Fruit fly (Drosophila melanogaster) whole organism, pupa: ENCODE measurements around the gene mRpL45.

Source experiments
- CG14655 ChIP-seq: fragments of 200-800 bp; sonication (Bioruptor generic); optimal IDR thresholded peaks from 3 replicates; lab custom pipeline; 2017; ENCODE audit warnings: mild to moderate bottlenecking, missing biosample characterization, missing genetic modification reagents, missing genetic modification characterization
- CG15710 ChIP-seq: fragments of 200-800 bp; sonication (Bioruptor generic); optimal IDR thresholded peaks from 2 replicates; lab custom pipeline; 2018; ENCODE audit warnings: missing biosample characterization, mild to moderate bottlenecking, missing genetic modification characterization, moderate library complexity
- CG4496 ChIP-seq: fragments of 200-800 bp; sonication (Bioruptor generic); IDR thresholded peaks from 3 replicates; pipeline ENCODE4 v1.3.6; 2022; ENCODE audit warnings: missing biosample characterization, missing genetic modification characterization
- D1 ChIP-seq: fragments of 200-800 bp; sonication (Bioruptor generic); optimal IDR thresholded peaks from 2 replicates; lab custom pipeline; 2018; ENCODE audit warnings: missing biosample characterization, mild to moderate bottlenecking, missing genetic modification characterization, moderate library complexity
- EcR ChIP-seq: fragments of 200-800 bp; sonication (Bioruptor generic); optimal IDR thresholded peaks from 3 replicates; lab custom pipeline; 2019; ENCODE audit warnings: missing biosample characterization, missing genetic modification characterization, mild to moderate bottlenecking, moderate library complexity, missing genetic modification reagents
- Snoo ChIP-seq: fragments of 200-800 bp; sonication (Bioruptor generic); optimal IDR thresholded peaks from 3 replicates; lab custom pipeline; 2017; ENCODE audit warnings: missing biosample characterization, mild to moderate bottlenecking, missing genetic modification characterization, inconsistent platforms
- fd96Ca ChIP-seq: fragments of 200-800 bp; sonication (Bioruptor generic); IDR thresholded peaks from 3 replicates; pipeline ENCODE4 v1.3.6; 2022; ENCODE audit warnings: missing biosample characterization, missing genetic modification characterization

DNA sequence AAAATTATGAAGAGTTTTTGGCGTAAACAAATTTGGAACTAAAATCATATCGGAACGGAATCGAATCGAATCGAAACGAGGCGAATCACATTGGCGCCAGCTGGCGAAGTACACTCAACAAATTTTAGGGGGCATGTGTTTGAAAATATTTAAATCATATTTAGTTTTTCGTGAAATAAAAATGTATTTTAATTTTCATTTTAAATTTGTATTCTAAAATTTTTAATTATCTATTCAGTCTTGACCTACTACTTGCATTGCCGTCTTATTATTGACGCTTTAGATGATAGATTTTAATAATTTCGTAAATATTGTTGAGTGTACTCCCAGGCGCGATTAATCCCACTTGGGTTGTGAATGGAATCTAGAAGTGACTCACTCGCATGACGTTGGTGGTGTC, 10.9 kb downstream of the mRpL45 start:
- TF ChIP-seq Snoo (no peak), CG14655 (GFP tag; lab: Kevin White, UChicago) (no peak), EcR (GFP tag; lab: Kevin White, UChicago) (no peak), D1 (no peak), fd96Ca (no peak), CG4496 (GFP tag; lab: Robert Waterston, UW) (no peak), CG15710 (tag; lab: Kevin White, UChicago) (no peak)
